Worm (Caenorhabditis elegans) whole organism, mixed stage, embryonic: ENCODE measurements around the gene rike-1.

ENCODE experiments used
- ceh-43 ChIP-seq: fragments of 200-800 bp; sonication (Bioruptor generic); optimal IDR thresholded peaks from 2 replicates; lab custom pipeline; 2018; ENCODE audit warnings: mild to moderate bottlenecking, missing genetic modification characterization, moderate library complexity, missing compliant biosample characterization
- ham-2 ChIP-seq: fragments of 200-800 bp; sonication (Bioruptor generic); optimal IDR thresholded peaks from 2 replicates; lab custom pipeline; 2018; ENCODE audit warnings: mild to moderate bottlenecking, missing genetic modification characterization, missing compliant biosample characterization

- TF ChIP-seq ceh-43 (no peak), ham-2 (GFP tag; lab: Kevin White, UChicago) (no peak)
Observed at ce11 chrV:14556187-14556586, 10.5 kb upstream of the rike-1 start, which contains the start of gene srg-47.
